Fruit fly (Drosophila melanogaster) whole organism, embryonic: ENCODE results near the gene dgt6.

Experiments
- Abd-B ChIP-seq: fragments of 200-800 bp; sonication (Bioruptor generic); optimal IDR thresholded peaks from 2 replicates; lab custom pipeline; 2018; ENCODE audit warnings: missing biosample characterization, mild to moderate bottlenecking, missing genetic modification characterization, moderate library complexity
- CG10209 ChIP-seq: fragments of 200-800 bp; sonication (Bioruptor generic); optimal IDR thresholded peaks from 3 replicates; lab custom pipeline; 2017; ENCODE audit warnings: missing biosample characterization, mild to moderate bottlenecking, missing genetic modification characterization, missing genetic modification reagents
- CG10565 ChIP-seq: fragments of 200-800 bp; sonication (Bioruptor generic); optimal IDR thresholded peaks from 3 replicates; lab custom pipeline; 2016; ENCODE audit warnings: missing biosample characterization, mild to moderate bottlenecking, missing genetic modification characterization
- CG11085 ChIP-seq: fragments of 200-800 bp; sonication (Bioruptor generic); IDR thresholded peaks from 2 replicates; pipeline ENCODE4 v1.3.6; 2022; ENCODE audit warnings: missing biosample characterization, missing genetic modification characterization
- CG12299 ChIP-seq: fragments of 200-800 bp; sonication (Bioruptor generic); optimal IDR thresholded peaks from 2 replicates; lab custom pipeline; 2018; ENCODE audit warnings: missing biosample characterization, mild to moderate bottlenecking, missing genetic modification characterization
- CG12769 ChIP-seq: fragments of 200-800 bp; sonication (Bioruptor generic); optimal IDR thresholded peaks from 2 replicates; lab custom pipeline; 2019; ENCODE audit warnings: missing biosample characterization, mild to moderate bottlenecking, missing genetic modification characterization, moderate library complexity
- CG13296 ChIP-seq: fragments of 200-800 bp; sonication (Bioruptor generic); optimal IDR thresholded peaks from 3 replicates; lab custom pipeline; 2018; ENCODE audit warnings: missing biosample characterization, mild to moderate bottlenecking, missing genetic modification characterization
- CG15073 ChIP-seq: fragments of 200-800 bp; sonication (Bioruptor generic); optimal IDR thresholded peaks from 2 replicates; lab custom pipeline; 2016; ENCODE audit warnings: missing biosample characterization, missing genetic modification characterization
- CG15514 ChIP-seq: fragments of 200-800 bp; sonication (Bioruptor generic); optimal IDR thresholded peaks from 3 replicates; lab custom pipeline; 2017; ENCODE audit warnings: missing biosample characterization, missing genetic modification characterization, mild to moderate bottlenecking, moderate library complexity, missing genetic modification reagents
- CG2678 ChIP-seq: fragments of 200-800 bp; sonication (Bioruptor generic); optimal IDR thresholded peaks from 3 replicates; lab custom pipeline; 2019; ENCODE audit warnings: missing biosample characterization, mild to moderate bottlenecking, missing genetic modification characterization, moderate library complexity
- CG2875 ChIP-seq: fragments of 200-800 bp; sonication (Bioruptor generic); optimal IDR thresholded peaks from 2 replicates; lab custom pipeline; 2017; ENCODE audit warnings: missing biosample characterization, mild to moderate bottlenecking, missing genetic modification characterization, missing genetic modification reagents
- CG30431 ChIP-seq: fragments of 200-800 bp; sonication (Bioruptor generic); optimal IDR thresholded peaks from 2 replicates; lab custom pipeline; 2017; ENCODE audit warnings: missing biosample characterization, missing genetic modification characterization
- CG31441 ChIP-seq: fragments of 200-800 bp; sonication (Bioruptor generic); IDR thresholded peaks from 2 replicates; pipeline ENCODE4 v1.3.6; 2022; ENCODE audit warnings: missing biosample characterization, missing genetic modification characterization
- CG3163 ChIP-seq: fragments of 200-800 bp; sonication (Bioruptor generic); optimal IDR thresholded peaks from 3 replicates; lab custom pipeline; 2016; ENCODE audit warnings: missing biosample characterization, missing genetic modification characterization
- CG32532 ChIP-seq: fragments of 200-800 bp; sonication (Bioruptor generic); IDR thresholded peaks from 2 replicates; pipeline ENCODE4 v1.3.6; 2022; ENCODE audit warnings: missing biosample characterization, missing genetic modification characterization
- CG32767 ChIP-seq: fragments of 200-800 bp; sonication (Bioruptor generic); IDR thresholded peaks from 2 replicates; pipeline ENCODE4 v1.3.6; 2022; ENCODE audit warnings: missing biosample characterization, missing genetic modification characterization
- CG6854 ChIP-seq: fragments of 200-800 bp; sonication (Bioruptor generic); optimal IDR thresholded peaks from 3 replicates; lab custom pipeline; 2017; ENCODE audit warnings: missing biosample characterization, mild to moderate bottlenecking, missing genetic modification characterization
- CG8478 ChIP-seq: fragments of >200 bp; optimal IDR thresholded peaks from 2 replicates; lab custom pipeline; 2018
- CG8924 ChIP-seq: fragments of 200-800 bp; optimal IDR thresholded peaks from 3 replicates; lab custom pipeline; 2019; ENCODE audit warnings: missing biosample characterization, mild to moderate bottlenecking, missing genetic modification characterization, moderate library complexity
- Doc3 ChIP-seq: fragments of 200-800 bp; sonication (Bioruptor generic); IDR thresholded peaks from 3 replicates; pipeline ENCODE4 v1.3.6; 2022; ENCODE audit warnings: missing biosample characterization, missing genetic modification characterization; ENCODE audit not compliant: partially characterized antibody
- Ets65A ChIP-seq: fragments of 200-800 bp; sonication (Bioruptor generic); peaks from one replicate; lab custom pipeline; 2016; ENCODE audit warnings: missing biosample characterization, missing genetic modification characterization
- Gug ChIP-seq: fragments of 200-800 bp; sonication (Bioruptor generic); IDR thresholded peaks from 4 replicates; pipeline ENCODE4 v1.3.6; 2022; ENCODE audit warnings: missing biosample characterization, missing genetic modification characterization
- HLH54F ChIP-seq: fragments of 200-800 bp; sonication (Bioruptor generic); optimal IDR thresholded peaks from 3 replicates; lab custom pipeline; 2016; ENCODE audit warnings: missing biosample characterization, missing genetic modification characterization
- Myb ChIP-seq: fragments of 200-800 bp; sonication (Bioruptor generic); optimal IDR thresholded peaks from 2 replicates; lab custom pipeline; 2016; ENCODE audit warnings: missing biosample characterization, missing genetic modification characterization
- NFAT ChIP-seq: fragments of 200-800 bp; sonication (Bioruptor generic); IDR thresholded peaks from 2 replicates; pipeline ENCODE4 v1.3.6; 2022; ENCODE audit warnings: missing biosample characterization, missing genetic modification characterization
- NfI ChIP-seq: fragments of 200-800 bp; sonication (Bioruptor generic); optimal IDR thresholded peaks from 3 replicates; lab custom pipeline; 2018; ENCODE audit warnings: missing biosample characterization, mild to moderate bottlenecking, missing genetic modification characterization, moderate library complexity
- Oaz ChIP-seq: fragments of 200-800 bp; sonication (Bioruptor generic); IDR thresholded peaks from 2 replicates; pipeline ENCODE4 v1.3.6; 2022; ENCODE audit warnings: missing biosample characterization, missing genetic modification characterization
- Side ChIP-seq: fragments of 200-800 bp; sonication (Bioruptor generic); optimal IDR thresholded peaks from 2 replicates; lab custom pipeline; 2016; ENCODE audit warnings: missing biosample characterization, missing genetic modification characterization
- Six4 ChIP-seq: fragments of 200-800 bp; sonication (Bioruptor generic); optimal IDR thresholded peaks from 2 replicates; lab custom pipeline; 2016; ENCODE audit warnings: missing biosample characterization, missing genetic modification characterization
- Sry-δ ChIP-seq: fragments of 200-800 bp; sonication (Bioruptor generic); optimal IDR thresholded peaks from 2 replicates; lab custom pipeline; 2016; ENCODE audit warnings: missing biosample characterization, missing genetic modification characterization
- Stat92E ChIP-seq, 3 experiments: fragments of >200 bp in 2 of 3; fragments of 200-800 bp in 1 of 3; sonication (Bioruptor generic) in 1 of 3; optimal IDR thresholded peaks; 2 replicates each; lab custom pipeline; 2017 to 2019; ENCODE audit warnings: missing biosample characterization in 3 of 3, missing genetic modification characterization in 3 of 3, mild to moderate bottlenecking in 1 of 3, moderate library complexity in 1 of 3
- Taf1 ChIP-seq: fragments of 200-800 bp; sonication (Bioruptor generic); IDR thresholded peaks from 2 replicates; pipeline ENCODE4 v1.3.6; 2022; ENCODE audit warnings: missing biosample characterization, missing genetic modification characterization
- YL-1 ChIP-seq: fragments of 200-800 bp; sonication (Bioruptor generic); optimal IDR thresholded peaks from 3 replicates; lab custom pipeline; 2017; ENCODE audit warnings: missing biosample characterization, mild to moderate bottlenecking, missing genetic modification characterization
- amos ChIP-seq: fragments of 200-800 bp; sonication (Bioruptor generic); IDR thresholded peaks from 2 replicates; pipeline ENCODE4 v1.3.6; 2022; ENCODE audit warnings: missing biosample characterization, missing genetic modification characterization; ENCODE audit not compliant: partially characterized antibody
- bab2 ChIP-seq: fragments of 200-800 bp; sonication (Bioruptor generic); optimal IDR thresholded peaks from 2 replicates; lab custom pipeline; 2016; ENCODE audit warnings: missing biosample characterization, missing genetic modification characterization
- bsh ChIP-seq, 2 experiments: fragments of 200-800 bp; sonication (Bioruptor generic); optimal IDR thresholded peaks; 2 replicates each; lab custom pipeline; 2017 to 2018; ENCODE audit warnings: mild to moderate bottlenecking in 2 of 2, missing biosample characterization in 2 of 2, missing genetic modification characterization in 2 of 2, moderate library complexity in 1 of 2
- cad ChIP-seq: fragments of >200 bp; optimal IDR thresholded peaks from 2 replicates; lab custom pipeline; 2017; ENCODE audit warnings: missing biosample characterization, missing genetic modification characterization
- chif ChIP-seq, 2 experiments: fragments of 200-800 bp; sonication (Bioruptor generic); optimal IDR thresholded peaks; 3 replicates each; lab custom pipeline; 2016; ENCODE audit warnings: missing biosample characterization in 2 of 2, missing genetic modification characterization in 2 of 2
- croc ChIP-seq: fragments of 200-800 bp; sonication (Bioruptor generic); conservative IDR thresholded peaks from 3 replicates; pipeline ENCODE4 v1.3.6; 2022; ENCODE audit warnings: missing biosample characterization, missing genetic modification characterization
- fd96Cb ChIP-seq: fragments of 200-800 bp; sonication (Bioruptor generic); optimal IDR thresholded peaks from 2 replicates; lab custom pipeline; 2018; ENCODE audit warnings: missing biosample characterization, mild to moderate bottlenecking, missing genetic modification characterization, moderate library complexity
- gfzf ChIP-seq: fragments of 200-800 bp; sonication (Bioruptor generic); optimal IDR thresholded peaks from 2 replicates; lab custom pipeline; 2016; ENCODE audit warnings: missing biosample characterization, mild to moderate bottlenecking, missing genetic modification characterization, moderate library complexity
- grau ChIP-seq: fragments of 200-800 bp; optimal IDR thresholded peaks from 3 replicates; lab custom pipeline; 2019; ENCODE audit warnings: missing biosample characterization, mild to moderate bottlenecking, missing genetic modification characterization, moderate library complexity
- jumu ChIP-seq: fragments of 200-800 bp; sonication (Bioruptor generic); optimal IDR thresholded peaks from 3 replicates; lab custom pipeline; 2016; ENCODE audit warnings: missing biosample characterization, missing genetic modification characterization
- pb ChIP-seq: fragments of 200-800 bp; sonication (Bioruptor generic); optimal IDR thresholded peaks from 3 replicates; lab custom pipeline; 2016; ENCODE audit warnings: missing biosample characterization, missing genetic modification characterization
- rib ChIP-seq: fragments of 200-800 bp; sonication (Bioruptor generic); IDR thresholded peaks from 2 replicates; pipeline ENCODE4 v1.3.6; 2022; ENCODE audit warnings: missing biosample characterization, missing genetic modification characterization
- schlank ChIP-seq: fragments of 200-800 bp; sonication (Bioruptor generic); optimal IDR thresholded peaks from 2 replicates; lab custom pipeline; 2018; ENCODE audit warnings: missing biosample characterization, mild to moderate bottlenecking, missing genetic modification characterization
- slbo ChIP-seq: fragments of 200-800 bp; sonication (Bioruptor generic); IDR thresholded peaks from 2 replicates; pipeline ENCODE4 v1.3.6; 2022; ENCODE audit warnings: missing biosample characterization, missing genetic modification characterization
- stwl ChIP-seq: fragments of 200-800 bp; sonication (Bioruptor generic); optimal IDR thresholded peaks from 3 replicates; lab custom pipeline; 2018; ENCODE audit warnings: missing biosample characterization, mild to moderate bottlenecking, missing genetic modification characterization, moderate library complexity
- zf30C ChIP-seq: fragments of 200-800 bp; sonication (Bioruptor generic); optimal IDR thresholded peaks from 3 replicates; lab custom pipeline; 2018; ENCODE audit warnings: missing biosample characterization, mild to moderate bottlenecking, missing genetic modification characterization

dgt6 gene

dm6 chr3R:29088938-29089661 is 41.7 kb downstream of the dgt6 start (continued):
- no peak for TF ChIP-seq cad
- peak; percentile 35; the same call in 1 of the 2 replicates for TF ChIP-seq slbo
- TF ChIP-seq Abd-B (GFP tag; lab: Kevin White, UChicago), result peak; percentile 60
- TF ChIP-seq bsh (GFP tag; optimal IDR thresholded peaks at IDR 0.05; lab: Kevin White, UChicago), result peak; percentile 22 to 82
- TF ChIP-seq NFAT, result no peak
- TF ChIP-seq Taf1 (GFP tag; lab: Robert Waterston, UW), result no peak
- TF ChIP-seq CG15073 (GFP tag; lab: Kevin White, UChicago), result no peak
- no peak for TF ChIP-seq Doc3 (GFP tag; lab: Robert Waterston, UW)
- TF ChIP-seq YL-1, result peak; percentile 21
- no peak for TF ChIP-seq Stat92E (GFP tag; optimal IDR thresholded peaks at IDR 0.05; lab: Kevin White, UChicago)
- peak; percentile 77 for TF ChIP-seq CG31441
- TF ChIP-seq CG32532 (GFP tag; lab: Robert Waterston, UW), result peak; percentile 46; the same call in 1 of the 2 replicates
- TF ChIP-seq gfzf, result no peak
- peak; percentile 62 for TF ChIP-seq HLH54F
- TF ChIP-seq CG13296, result peak; percentile 17
- peak; percentile 43 for TF ChIP-seq Side (GFP tag; lab: Kevin White, UChicago)
- TF ChIP-seq schlank (tag; lab: Kevin White, UChicago), result no peak
- peak; percentile 75 for TF ChIP-seq grau (tag; lab: Kevin White, UChicago)
- TF ChIP-seq CG15514 (GFP tag; lab: Kevin White, UChicago), result peak; percentile 47
- peak; percentile 44; the same call in 2 of the 3 replicates for TF ChIP-seq croc (GFP tag; lab: Robert Waterston, UW)
- TF ChIP-seq Oaz (GFP tag; lab: Robert Waterston, UW), result no peak
- TF ChIP-seq Ets65A (GFP tag; lab: Kevin White, UChicago), result peak; percentile 48
- peak; percentile 25 for TF ChIP-seq Myb (GFP tag; lab: Kevin White, UChicago)
- TF ChIP-seq zf30C, result peak; percentile 63
- TF ChIP-seq rib (GFP tag; lab: Robert Waterston, UW), result no peak
- TF ChIP-seq jumu (GFP tag; lab: Kevin White, UChicago), result peak; percentile 31
- TF ChIP-seq bab2 (GFP tag; lab: Kevin White, UChicago), result peak; percentile 64
- peak; percentile 24 for TF ChIP-seq CG3163
- peak; percentile 36 for TF ChIP-seq CG12769
- no peak for TF ChIP-seq pb (GFP tag; lab: Kevin White, UChicago)
- TF ChIP-seq CG8924 (tag; lab: Kevin White, UChicago), result peak; percentile 80
- no peak for TF ChIP-seq Sry-δ
- peak; percentile 85 for TF ChIP-seq fd96Cb
- no peak for TF ChIP-seq CG8478 (lab: Kevin White, UChicago)
- TF ChIP-seq CG32767 (GFP tag; lab: Robert Waterston, UW), result peak; percentile 26; the same call in 1 of the 2 replicates
- no peak for TF ChIP-seq CG10565 (GFP tag; lab: Kevin White, UChicago)
- no peak for TF ChIP-seq CG11085 (GFP tag; lab: Robert Waterston, UW)
- peak; percentile 68 for TF ChIP-seq CG10209 (GFP tag; lab: Kevin White, UChicago)
- TF ChIP-seq CG30431 (GFP tag; lab: Kevin White, UChicago), result peak; percentile 57
- TF ChIP-seq stwl, result no peak
- peak; percentile 56 to 62 for TF ChIP-seq chif (GFP tag; optimal IDR thresholded peaks at IDR 0.05; lab: Kevin White, UChicago)
- peak; percentile 86 for TF ChIP-seq CG2678 (tag; lab: Kevin White, UChicago)
- peak; percentile 45; the same call in 3 of the 4 replicates for TF ChIP-seq Gug (GFP tag; lab: Robert Waterston, UW)
- TF ChIP-seq NfI (GFP tag; lab: Kevin White, UChicago), result peak; percentile 59
- peak; percentile 43 for TF ChIP-seq CG6854
- TF ChIP-seq Six4 (GFP tag; lab: Kevin White, UChicago), result peak; percentile 36
- peak; percentile 6 for TF ChIP-seq CG12299
- no peak for TF ChIP-seq amos (GFP tag; lab: Robert Waterston, UW)
- TF ChIP-seq CG2875 (GFP tag; lab: Kevin White, UChicago), result peak; percentile 72
